Worm (Caenorhabditis elegans) whole organism, midembryonic: ENCODE results near the gene Y53G8AL.3.

Experiments
- T22C8.4 ChIP-seq: fragments of 200-800 bp; sonication (Bioruptor generic); IDR thresholded peaks from 2 replicates; pipeline ENCODE4 v1.3.6; 2022; ENCODE audit warnings: missing genetic modification characterization, missing compliant biosample characterization
- flt-1 ChIP-seq: fragments of 200-800 bp; sonication (Bioruptor generic); IDR thresholded peaks from 2 replicates; pipeline ENCODE4 v1.3.6; 2022; ENCODE audit warnings: missing genetic modification characterization, missing compliant biosample characterization
- tab-1 ChIP-seq: fragments of 200-800 bp; sonication (Bioruptor generic); IDR thresholded peaks from 2 replicates; pipeline ENCODE4 v1.3.6; 2022; ENCODE audit warnings: missing genetic modification characterization, missing compliant biosample characterization

DNA sequence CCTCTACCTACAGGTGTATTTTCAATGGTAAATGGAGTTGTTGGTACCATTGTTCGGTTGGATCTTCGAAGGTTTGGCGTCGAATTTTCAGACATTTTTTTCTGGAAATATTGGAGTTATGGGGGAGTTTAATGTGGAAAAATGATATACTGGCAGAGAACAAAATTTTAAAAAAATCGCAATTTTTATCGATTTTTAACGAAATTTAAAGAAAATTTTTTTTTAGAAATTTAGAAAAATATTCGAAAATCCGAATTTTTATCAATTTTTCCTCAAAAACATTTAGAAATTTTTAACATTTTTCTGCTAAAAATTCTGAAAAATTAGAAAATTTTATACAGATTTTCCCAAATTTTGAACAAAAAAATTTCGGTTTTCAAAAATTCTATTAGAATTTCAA is 25.7 kb upstream of the Y53G8AL.3 start, which contains the start of gene Y53G8AM.8:
- no peak for TF ChIP-seq tab-1 (GFP tag; lab: Robert Waterston, UW)
- no peak for TF ChIP-seq flt-1
- TF ChIP-seq T22C8.4 (GFP tag; lab: Robert Waterston, UW), result no peak
